Fruit fly (Drosophila melanogaster) whole organism, adult: ENCODE results near the gene CG44774.

Source experiments
- CG11617 ChIP-seq: fragments of 200-800 bp; sonication (Bioruptor generic); optimal IDR thresholded peaks from 2 replicates; lab custom pipeline; 2017; ENCODE audit warnings: mild to moderate bottlenecking, missing biosample characterization, missing genetic modification reagents, missing genetic modification characterization
- CG12768 ChIP-seq: fragments of 200-800 bp; sonication (Bioruptor generic); optimal IDR thresholded peaks from 2 replicates; lab custom pipeline; 2017; ENCODE audit warnings: missing biosample characterization, missing genetic modification characterization, mild to moderate bottlenecking, moderate library complexity, missing genetic modification reagents
- CG14711 ChIP-seq: fragments of 200-800 bp; sonication (Bioruptor generic); optimal IDR thresholded peaks from 2 replicates; lab custom pipeline; 2018; ENCODE audit warnings: missing biosample characterization, mild to moderate bottlenecking, missing genetic modification characterization, moderate library complexity
- CG1620 ChIP-seq: fragments of 200-800 bp; sonication (Bioruptor generic); optimal IDR thresholded peaks from 2 replicates; lab custom pipeline; 2016; ENCODE audit warnings: missing biosample characterization, missing genetic modification characterization
- CG33017 ChIP-seq: fragments of 200-800 bp; sonication (Bioruptor generic); optimal IDR thresholded peaks from 2 replicates; lab custom pipeline; 2018; ENCODE audit warnings: missing biosample characterization, mild to moderate bottlenecking, missing genetic modification characterization, moderate library complexity
- CG5204 ChIP-seq: fragments of 200-800 bp; sonication (Bioruptor generic); optimal IDR thresholded peaks from 2 replicates; lab custom pipeline; 2016; ENCODE audit warnings: missing biosample characterization, missing genetic modification characterization
- CG7045 ChIP-seq: fragments of 200-800 bp; sonication (Bioruptor generic); optimal IDR thresholded peaks from 2 replicates; lab custom pipeline; 2017; ENCODE audit warnings: missing biosample characterization, mild to moderate bottlenecking, missing genetic modification characterization
- CG7101 ChIP-seq: fragments of 200-800 bp; sonication (Bioruptor generic); optimal IDR thresholded peaks from 2 replicates; lab custom pipeline; 2018; ENCODE audit warnings: missing biosample characterization, mild to moderate bottlenecking, missing genetic modification characterization, moderate library complexity
- Clk ChIP-seq: fragments of 200-800 bp; sonication (Bioruptor generic); optimal IDR thresholded peaks from 2 replicates; lab custom pipeline; 2017; ENCODE audit warnings: missing biosample characterization, missing genetic modification characterization
- Crg-1 ChIP-seq: fragments of 200-800 bp; sonication (Bioruptor generic); optimal IDR thresholded peaks from 2 replicates; lab custom pipeline; 2016; ENCODE audit warnings: missing biosample characterization, missing genetic modification characterization
- Hr96 ChIP-seq: fragments of 200-800 bp; sonication (Bioruptor generic); optimal IDR thresholded peaks from 2 replicates; lab custom pipeline; 2016; ENCODE audit warnings: missing biosample characterization, missing genetic modification characterization
- Mnt ChIP-seq: fragments of 200-800 bp; sonication (Bioruptor generic); optimal IDR thresholded peaks from 2 replicates; lab custom pipeline; 2016; ENCODE audit warnings: missing biosample characterization, mild to moderate bottlenecking, missing genetic modification characterization
- bab1 ChIP-seq: fragments of 200-800 bp; sonication (Bioruptor generic); optimal IDR thresholded peaks from 3 replicates; lab custom pipeline; 2019; ENCODE audit warnings: missing biosample characterization, mild to moderate bottlenecking, missing genetic modification characterization, moderate library complexity
- cic ChIP-seq: fragments of 200-800 bp; sonication (Bioruptor generic); optimal IDR thresholded peaks from 2 replicates; lab custom pipeline; 2017; ENCODE audit warnings: missing biosample characterization, mild to moderate bottlenecking, missing genetic modification characterization, moderate library complexity
- cnc ChIP-seq, 2 experiments: fragments of >200 bp; optimal IDR thresholded peaks; 2 replicates each; lab custom pipeline; 2017
- kay ChIP-seq: fragments of 200-800 bp; sonication (Bioruptor generic); peaks from one replicate; lab custom pipeline; 2016; ENCODE audit warnings: missing biosample characterization, missing genetic modification characterization, borderline replicate concordance
- ovo ChIP-seq: fragments of 200-800 bp; sonication (Bioruptor generic); optimal IDR thresholded peaks from 2 replicates; lab custom pipeline; 2016; ENCODE audit warnings: missing biosample characterization, missing genetic modification characterization
- pad ChIP-seq: fragments of 200-800 bp; sonication (Bioruptor generic); optimal IDR thresholded peaks from 3 replicates; lab custom pipeline; 2017; ENCODE audit warnings: missing biosample characterization, missing genetic modification characterization, mild to moderate bottlenecking, moderate library complexity, missing genetic modification reagents
- tj ChIP-seq: fragments of 200-800 bp; sonication (Bioruptor generic); optimal IDR thresholded peaks from 3 replicates; lab custom pipeline; 2017; ENCODE audit warnings: missing biosample characterization, mild to moderate bottlenecking, missing genetic modification characterization, moderate library complexity
- toe ChIP-seq: fragments of 200-800 bp; sonication (Bioruptor generic); optimal IDR thresholded peaks from 2 replicates; lab custom pipeline; 2016; ENCODE audit warnings: missing biosample characterization, missing genetic modification characterization

The CG44774 gene

dm6 chrX:4939788-4940441 lies 2.0 kb upstream of the CG44774 start:
- TF ChIP-seq CG12768 (GFP tag; lab: Kevin White, UChicago) (peak; percentile 90), Clk (GFP tag; lab: Kevin White, UChicago) (peak; percentile 79), CG1620 (GFP tag; lab: Kevin White, UChicago) (peak; percentile 96), Mnt (GFP tag; lab: Kevin White, UChicago) (peak; percentile 85), CG33017 (peak; percentile 88), ovo (GFP tag; lab: Kevin White, UChicago) (peak; percentile 92), Hr96 (peak; percentile 96), kay (GFP tag; lab: Kevin White, UChicago) (peak; percentile 56), Crg-1 (GFP tag; lab: Kevin White, UChicago) (peak; percentile 88), cic (GFP tag; lab: Kevin White, UChicago) (peak; percentile 67), cnc (optimal IDR thresholded peaks at IDR 0.05; lab: Kevin White, UChicago) (no peak), bab1 (GFP tag; lab: Kevin White, UChicago) (peak; percentile 97), CG5204 (GFP tag; lab: Kevin White, UChicago) (peak; percentile 89), CG14711 (tag; lab: Kevin White, UChicago) (peak; percentile 89), CG7101 (tag; lab: Kevin White, UChicago) (peak; percentile 95), CG11617 (GFP tag; lab: Kevin White, UChicago) (peak; percentile 81), CG7045 (GFP tag; lab: Kevin White, UChicago) (peak; percentile 88), toe (GFP tag; lab: Kevin White, UChicago) (peak; percentile 90), tj (peak; percentile 80), pad (peak; percentile 92)

- TF ChIP-seq Hr96 = no peak
- TF ChIP-seq Mnt (GFP tag; lab: Kevin White, UChicago) = peak; percentile 38
- TF ChIP-seq CG33017 = no peak
- TF ChIP-seq tj = peak; percentile 63
- no peak for TF ChIP-seq CG7045 (GFP tag; lab: Kevin White, UChicago)
- TF ChIP-seq CG1620 (GFP tag; lab: Kevin White, UChicago) = no peak
- TF ChIP-seq pad = no peak
- TF ChIP-seq CG7101 (tag; lab: Kevin White, UChicago) = peak; percentile 24
- peak; percentile 57 for TF ChIP-seq bab1 (GFP tag; lab: Kevin White, UChicago)
- no peak for TF ChIP-seq toe (GFP tag; lab: Kevin White, UChicago)
These were observed 1.1 kb upstream of the CG44774 start, which contains the start of gene Ptp4E for dm6 chrX:4938986-4939385. Ptp4E (plus strand) TSS chrX:4939128.

dm6 chrX:4937222-4938071 lies 458 bp downstream of the CG44774 start:
- peak; percentile 40 for TF ChIP-seq tj
- TF ChIP-seq Clk (GFP tag; lab: Kevin White, UChicago) = no peak
- peak; percentile 13 for TF ChIP-seq CG7101 (tag; lab: Kevin White, UChicago)
- no peak for TF ChIP-seq cnc (optimal IDR thresholded peaks at IDR 0.05; lab: Kevin White, UChicago)
- TF ChIP-seq toe (GFP tag; lab: Kevin White, UChicago) = no peak
- no peak for TF ChIP-seq CG11617 (GFP tag; lab: Kevin White, UChicago)
- no peak for TF ChIP-seq kay (GFP tag; lab: Kevin White, UChicago)
- TF ChIP-seq bab1 (GFP tag; lab: Kevin White, UChicago) = peak; percentile 18
- peak; percentile 18 for TF ChIP-seq Mnt (GFP tag; lab: Kevin White, UChicago)
- TF ChIP-seq CG33017 = no peak
- TF ChIP-seq Crg-1 (GFP tag; lab: Kevin White, UChicago) = no peak
- no peak for TF ChIP-seq CG7045 (GFP tag; lab: Kevin White, UChicago)
- TF ChIP-seq CG1620 (GFP tag; lab: Kevin White, UChicago) = peak; percentile 3
- TF ChIP-seq ovo (GFP tag; lab: Kevin White, UChicago) = peak; percentile 78
- no peak for TF ChIP-seq CG5204 (GFP tag; lab: Kevin White, UChicago)
- no peak for TF ChIP-seq cic (GFP tag; lab: Kevin White, UChicago)
- TF ChIP-seq CG14711 (tag; lab: Kevin White, UChicago) = no peak
- TF ChIP-seq pad = no peak

- TF ChIP-seq Mnt (GFP tag; lab: Kevin White, UChicago) (peak; percentile 9), CG7045 (GFP tag; lab: Kevin White, UChicago) (no peak), pad (no peak), CG1620 (GFP tag; lab: Kevin White, UChicago) (no peak), CG7101 (tag; lab: Kevin White, UChicago) (no peak), cic (GFP tag; lab: Kevin White, UChicago) (no peak), toe (GFP tag; lab: Kevin White, UChicago) (no peak), tj (peak; percentile 39), kay (GFP tag; lab: Kevin White, UChicago) (no peak), CG33017 (no peak), Crg-1 (GFP tag; lab: Kevin White, UChicago) (peak; percentile 29), CG5204 (GFP tag; lab: Kevin White, UChicago) (no peak), Hr96 (no peak), cnc (optimal IDR thresholded peaks at IDR 0.05; lab: Kevin White, UChicago) (no peak), ovo (GFP tag; lab: Kevin White, UChicago) (peak; percentile 53), bab1 (GFP tag; lab: Kevin White, UChicago) (peak; percentile 12), Clk (GFP tag; lab: Kevin White, UChicago) (no peak), CG11617 (GFP tag; lab: Kevin White, UChicago) (no peak), CG14711 (tag; lab: Kevin White, UChicago) (no peak), CG12768 (GFP tag; lab: Kevin White, UChicago) (no peak)
These were observed 1.7 kb downstream of the CG44774 start for dm6 chrX:4935979-4936843.
